Fruit fly (Drosophila melanogaster): ENCODE data around the gene CG32277.

- TF ChIP-seq Mio (GFP tag; optimal IDR thresholded peaks at IDR 0.05) (no peak), psq (GFP tag; optimal IDR thresholded peaks at IDR 0.05) (no peak), Hr78 (GFP tag; optimal IDR thresholded peaks at IDR 0.05) (no peak), brk (GFP tag; optimal IDR thresholded peaks at IDR 0.05) (no peak), Sp1 (GFP tag; optimal IDR thresholded peaks at IDR 0.05) (no peak), br (GFP tag; optimal IDR thresholded peaks at IDR 0.05) (no peak), pan (optimal IDR thresholded peaks at IDR 0.05) (no peak), fru (GFP tag; optimal IDR thresholded peaks at IDR 0.05) (no peak), CG32264 (GFP tag; optimal IDR thresholded peaks at IDR 0.05) (no peak), Hnf4 (GFP tag; optimal IDR thresholded peaks at IDR 0.05) (no peak), Dif (GFP tag; optimal IDR thresholded peaks at IDR 0.05; ENCODE audit: partially characterized antibody) (no peak)
These were observed 42.7 kb downstream of the CG32277 start for dm6 chr3L:3162584-3162983.

All from whole organism, wandering third instar larva.